Fruit fly (Drosophila melanogaster) whole organism, embryonic: ENCODE results near the gene dbr.

Experiments
- Bdp1 ChIP-seq: fragments of 200-800 bp; sonication (Bioruptor generic); optimal IDR thresholded peaks from 3 replicates; lab custom pipeline; 2016; ENCODE audit warnings: missing biosample characterization, missing genetic modification characterization
- Bgb ChIP-seq: fragments of 200-800 bp; sonication (Bioruptor generic); IDR thresholded peaks from 2 replicates; pipeline ENCODE4 v1.3.6; 2022; ENCODE audit warnings: missing biosample characterization, missing genetic modification characterization; ENCODE audit not compliant: partially characterized antibody
- Blimp-1 ChIP-seq: fragments of 200-800 bp; sonication (Bioruptor generic); optimal IDR thresholded peaks from 3 replicates; lab custom pipeline; 2018; ENCODE audit warnings: missing biosample characterization, missing genetic modification characterization, mild to moderate bottlenecking, moderate library complexity, missing genetic modification reagents
- CG11504 ChIP-seq: fragments of 200-800 bp; sonication (Bioruptor generic); optimal IDR thresholded peaks from 3 replicates; lab custom pipeline; 2019; ENCODE audit warnings: missing biosample characterization, mild to moderate bottlenecking, missing genetic modification characterization, moderate library complexity
- CG11560 ChIP-seq: fragments of 200-800 bp; sonication (Bioruptor generic); IDR thresholded peaks from 3 replicates; pipeline ENCODE4 v1.3.6; 2022; ENCODE audit warnings: missing biosample characterization, missing genetic modification characterization
- CG11695 ChIP-seq: fragments of 200-800 bp; sonication (Bioruptor generic); IDR thresholded peaks from 3 replicates; pipeline ENCODE4 v1.3.6; 2022; ENCODE audit warnings: missing biosample characterization, missing genetic modification characterization
- CG12071 ChIP-seq: fragments of 200-800 bp; sonication (Bioruptor generic); optimal IDR thresholded peaks from 3 replicates; lab custom pipeline; 2018; ENCODE audit warnings: missing biosample characterization, mild to moderate bottlenecking, missing genetic modification characterization
- CG12391 ChIP-seq: fragments of 200-800 bp; sonication (Bioruptor generic); optimal IDR thresholded peaks from 3 replicates; lab custom pipeline; 2018; ENCODE audit warnings: missing biosample characterization, mild to moderate bottlenecking, missing genetic modification characterization, moderate library complexity
- CG13775 ChIP-seq: fragments of 200-800 bp; sonication (Bioruptor generic); optimal IDR thresholded peaks from 3 replicates; lab custom pipeline; 2017; ENCODE audit warnings: missing biosample characterization, mild to moderate bottlenecking, missing genetic modification characterization
- CG14965 ChIP-seq: fragments of 200-800 bp; sonication (Bioruptor generic); optimal IDR thresholded peaks from 2 replicates; lab custom pipeline; 2016; ENCODE audit warnings: missing biosample characterization, missing genetic modification characterization, borderline replicate concordance
- CG15269 ChIP-seq: fragments of 200-800 bp; sonication (Bioruptor generic); optimal IDR thresholded peaks from 2 replicates; lab custom pipeline; 2018; ENCODE audit warnings: missing biosample characterization, mild to moderate bottlenecking, missing genetic modification characterization, moderate library complexity
- CG1603 ChIP-seq: fragments of 200-800 bp; sonication (Bioruptor generic); optimal IDR thresholded peaks from 2 replicates; lab custom pipeline; 2019; ENCODE audit warnings: missing biosample characterization, mild to moderate bottlenecking, missing genetic modification characterization, moderate library complexity
- CG17385 ChIP-seq: fragments of 200-800 bp; sonication (Bioruptor generic); optimal IDR thresholded peaks from 3 replicates; lab custom pipeline; 2018; ENCODE audit warnings: missing biosample characterization, mild to moderate bottlenecking, missing genetic modification characterization
- CG1792 ChIP-seq: fragments of 200-800 bp; sonication (Bioruptor generic); optimal IDR thresholded peaks from 2 replicates; lab custom pipeline; 2016; ENCODE audit warnings: missing biosample characterization, missing genetic modification characterization
- CG2116 ChIP-seq: fragments of 200-800 bp; sonication (Bioruptor generic); optimal IDR thresholded peaks from 3 replicates; lab custom pipeline; 2018; ENCODE audit warnings: missing biosample characterization, mild to moderate bottlenecking, missing genetic modification characterization
- CG2678 ChIP-seq: fragments of 200-800 bp; sonication (Bioruptor generic); optimal IDR thresholded peaks from 3 replicates; lab custom pipeline; 2019; ENCODE audit warnings: missing biosample characterization, mild to moderate bottlenecking, missing genetic modification characterization, moderate library complexity
- CG30020 ChIP-seq: fragments of 200-800 bp; optimal IDR thresholded peaks from 2 replicates; lab custom pipeline; 2019; ENCODE audit warnings: missing biosample characterization, mild to moderate bottlenecking, missing genetic modification characterization, moderate library complexity
- CG31441 ChIP-seq: fragments of 200-800 bp; sonication (Bioruptor generic); IDR thresholded peaks from 2 replicates; pipeline ENCODE4 v1.3.6; 2022; ENCODE audit warnings: missing biosample characterization, missing genetic modification characterization
- CG34422 ChIP-seq: fragments of 200-800 bp; sonication (Bioruptor generic); IDR thresholded peaks from 3 replicates; pipeline ENCODE4 v1.3.6; 2022; ENCODE audit warnings: missing biosample characterization, missing genetic modification characterization
- CG42726 ChIP-seq: fragments of 200-800 bp; sonication (Bioruptor generic); IDR thresholded peaks from 2 replicates; pipeline ENCODE4 v1.3.6; 2022; ENCODE audit warnings: missing biosample characterization, missing genetic modification characterization; ENCODE audit not compliant: partially characterized antibody
- CG4360 ChIP-seq: fragments of 200-800 bp; sonication (Bioruptor generic); IDR thresholded peaks from 2 replicates; pipeline ENCODE4 v1.3.6; 2022; ENCODE audit warnings: missing biosample characterization, missing genetic modification characterization
- CG4424 ChIP-seq: fragments of 200-800 bp; sonication (Bioruptor generic); optimal IDR thresholded peaks from 3 replicates; lab custom pipeline; 2016; ENCODE audit warnings: missing biosample characterization, missing genetic modification characterization
- CG6765 ChIP-seq: fragments of 200-800 bp; sonication (Bioruptor generic); optimal IDR thresholded peaks from 3 replicates; lab custom pipeline; 2017; ENCODE audit warnings: missing biosample characterization, mild to moderate bottlenecking, missing genetic modification characterization
- CG7357 ChIP-seq: fragments of 200-800 bp; sonication (Bioruptor generic); IDR thresholded peaks from 3 replicates; pipeline ENCODE4 v1.3.6; 2022; ENCODE audit warnings: missing biosample characterization, missing genetic modification characterization
- CG8388 ChIP-seq: fragments of 200-800 bp; sonication (Bioruptor generic); optimal IDR thresholded peaks from 2 replicates; lab custom pipeline; 2019; ENCODE audit warnings: missing biosample characterization, mild to moderate bottlenecking, missing genetic modification characterization, moderate library complexity
- CG8924 ChIP-seq: fragments of 200-800 bp; optimal IDR thresholded peaks from 3 replicates; lab custom pipeline; 2019; ENCODE audit warnings: missing biosample characterization, mild to moderate bottlenecking, missing genetic modification characterization, moderate library complexity
- Dbx ChIP-seq: fragments of 200-800 bp; sonication (Bioruptor generic); IDR thresholded peaks from 3 replicates; pipeline ENCODE4 v1.3.6; 2022; ENCODE audit warnings: missing biosample characterization, missing genetic modification characterization
- Drgx ChIP-seq: fragments of 200-800 bp; sonication (Bioruptor generic); IDR thresholded peaks from 2 replicates; pipeline ENCODE4 v1.3.6; 2022; ENCODE audit warnings: missing biosample characterization, missing genetic modification characterization
- Sox102F ChIP-seq: fragments of 200-800 bp; sonication (Bioruptor generic); optimal IDR thresholded peaks from 2 replicates; lab custom pipeline; 2018; ENCODE audit warnings: missing biosample characterization, mild to moderate bottlenecking, missing genetic modification characterization, moderate library complexity
- Spps ChIP-seq: fragments of 200-800 bp; sonication (Bioruptor generic); optimal IDR thresholded peaks from 2 replicates; lab custom pipeline; 2018; ENCODE audit warnings: missing biosample characterization, mild to moderate bottlenecking, missing genetic modification characterization
- ap ChIP-seq: fragments of 200-800 bp; sonication (Bioruptor generic); IDR thresholded peaks from 2 replicates; pipeline ENCODE4 v1.3.6; 2022; ENCODE audit warnings: missing biosample characterization, missing genetic modification characterization
- bsh ChIP-seq, 2 experiments: fragments of 200-800 bp; sonication (Bioruptor generic); optimal IDR thresholded peaks; 2 replicates each; lab custom pipeline; 2017 to 2018; ENCODE audit warnings: mild to moderate bottlenecking in 2 of 2, missing biosample characterization in 2 of 2, missing genetic modification characterization in 2 of 2, moderate library complexity in 1 of 2
- cad ChIP-seq: fragments of >200 bp; optimal IDR thresholded peaks from 2 replicates; lab custom pipeline; 2017; ENCODE audit warnings: missing biosample characterization, missing genetic modification characterization
- chinmo ChIP-seq: fragments of 200-800 bp; sonication (Bioruptor generic); IDR thresholded peaks from 4 replicates; pipeline ENCODE4 v1.3.6; 2022; ENCODE audit warnings: missing biosample characterization, missing genetic modification characterization; ENCODE audit not compliant: partially characterized antibody
- crp ChIP-seq, 2 experiments: fragments of 200-800 bp; sonication (Bioruptor generic); optimal IDR thresholded peaks; 2 replicates in 1 of 2; 3 replicates in 1 of 2; lab custom pipeline; 2017; ENCODE audit warnings: missing biosample characterization in 2 of 2, missing genetic modification characterization in 2 of 2, mild to moderate bottlenecking in 1 of 2, moderate library complexity in 1 of 2
- dm ChIP-seq: fragments of 200-800 bp; sonication (Bioruptor generic); optimal IDR thresholded peaks from 3 replicates; lab custom pipeline; 2016; ENCODE audit warnings: missing biosample characterization, missing genetic modification characterization
- ems ChIP-seq: fragments of 200-800 bp; sonication (Bioruptor generic); optimal IDR thresholded peaks from 3 replicates; lab custom pipeline; 2016; ENCODE audit warnings: missing biosample characterization, missing genetic modification characterization
- gfzf ChIP-seq: fragments of 200-800 bp; sonication (Bioruptor generic); optimal IDR thresholded peaks from 2 replicates; lab custom pipeline; 2016; ENCODE audit warnings: missing biosample characterization, mild to moderate bottlenecking, missing genetic modification characterization, moderate library complexity
- hb ChIP-seq: fragments of 200-800 bp; sonication (Bioruptor generic); IDR thresholded peaks from 3 replicates; pipeline ENCODE4 v1.3.6; 2022; ENCODE audit warnings: missing biosample characterization, missing genetic modification characterization; ENCODE audit not compliant: partially characterized antibody
- hbn ChIP-seq: fragments of 200-800 bp; sonication (Bioruptor generic); IDR thresholded peaks from 2 replicates; pipeline ENCODE4 v1.3.6; 2022; ENCODE audit warnings: missing biosample characterization, missing genetic modification characterization; ENCODE audit not compliant: partially characterized antibody
- lab ChIP-seq: fragments of 200-800 bp; sonication (Bioruptor generic); optimal IDR thresholded peaks from 3 replicates; lab custom pipeline; 2017; ENCODE audit warnings: missing biosample characterization, missing genetic modification characterization, mild to moderate bottlenecking, moderate library complexity, missing genetic modification reagents
- lola ChIP-seq, 3 experiments: fragments of >200 bp in 2 of 3; fragments of 200-800 bp in 1 of 3; sonication (Bioruptor generic) in 1 of 3; optimal IDR thresholded peaks; 2 replicates each; lab custom pipeline; 2017 to 2019; ENCODE audit warnings: missing biosample characterization in 3 of 3, missing genetic modification characterization in 3 of 3, mild to moderate bottlenecking in 1 of 3, moderate library complexity in 1 of 3
- nerfin-1 ChIP-seq: fragments of 200-800 bp; sonication (Bioruptor generic); optimal IDR thresholded peaks from 3 replicates; lab custom pipeline; 2019; ENCODE audit warnings: missing biosample characterization, mild to moderate bottlenecking, missing genetic modification characterization, moderate library complexity
- nerfin-2 ChIP-seq: fragments of 200-800 bp; sonication (Bioruptor generic); IDR thresholded peaks from 2 replicates; pipeline ENCODE4 v1.3.6; 2022; ENCODE audit warnings: missing biosample characterization, missing genetic modification characterization; ENCODE audit not compliant: partially characterized antibody
- otp ChIP-seq: fragments of 200-800 bp; sonication (Bioruptor generic); IDR thresholded peaks from 3 replicates; pipeline ENCODE4, ENCODE4 v1.3.6; 2022; ENCODE audit warnings: missing biosample characterization, missing genetic modification characterization
- slbo ChIP-seq: fragments of 200-800 bp; sonication (Bioruptor generic); IDR thresholded peaks from 2 replicates; pipeline ENCODE4 v1.3.6; 2022; ENCODE audit warnings: missing biosample characterization, missing genetic modification characterization
- sna ChIP-seq: fragments of 200-800 bp; sonication (Bioruptor generic); IDR thresholded peaks from 2 replicates; pipeline ENCODE4 v1.3.6; 2022; ENCODE audit warnings: missing biosample characterization, missing genetic modification characterization; ENCODE audit not compliant: partially characterized antibody
- sug ChIP-seq: fragments of 200-800 bp; optimal IDR thresholded peaks from 2 replicates; lab custom pipeline; 2019; ENCODE audit warnings: missing biosample characterization, mild to moderate bottlenecking, missing genetic modification characterization, moderate library complexity
- unc-4 ChIP-seq: fragments of 200-800 bp; sonication (Bioruptor generic); IDR thresholded peaks from 2 replicates; pipeline ENCODE4 v1.3.6; 2022; ENCODE audit warnings: missing biosample characterization, missing genetic modification characterization; ENCODE audit not compliant: partially characterized antibody

dbr gene

dm6 chr2L:117750-118149 is 51.5 kb downstream of the dbr start (continued):
- TF ChIP-seq nerfin-1 (tag; lab: Kevin White, UChicago) (no peak), CG42726 (no peak), Bdp1 (GFP tag; lab: Kevin White, UChicago) (peak; percentile 15), sna (GFP tag; lab: Robert Waterston, UW) (no peak), CG2116 (GFP tag; lab: Kevin White, UChicago) (no peak), ap (GFP tag; lab: Robert Waterston, UW) (no peak), Bgb (no peak), CG1603 (peak; percentile 14), CG7357 (no peak), cad (GFP tag; lab: Kevin White, UChicago) (no peak), CG11695 (GFP tag; lab: Robert Waterston, UW) (peak; percentile 51; the same call in 1 of the 3 replicates), CG15269 (tag; lab: Kevin White, UChicago) (peak; percentile 20), CG17385 (GFP tag; lab: Kevin White, UChicago) (peak; percentile 4), sug (no peak), lab (GFP tag; lab: Kevin White, UChicago) (peak; percentile 82), lola (GFP tag; optimal IDR thresholded peaks at IDR 0.05; lab: Kevin White, UChicago) (no peak), Blimp-1 (GFP tag; lab: Kevin White, UChicago) (no peak), dm (no peak), nerfin-2 (GFP tag; lab: Robert Waterston, UW) (no peak), otp (GFP tag; lab: Robert Waterston, UW) (no peak), CG34422 (no peak), CG8924 (tag; lab: Kevin White, UChicago) (no peak), CG8388 (no peak), crp (GFP tag; optimal IDR thresholded peaks at IDR 0.05; lab: Kevin White, UChicago) (no peak), CG2678 (tag; lab: Kevin White, UChicago) (peak; percentile 58), Sox102F (GFP tag; lab: Kevin White, UChicago) (no peak), hbn (GFP tag; lab: Robert Waterston, UW) (no peak), chinmo (GFP tag; lab: Robert Waterston, UW) (no peak), Dbx (GFP tag; lab: Robert Waterston, UW) (0 out of 3 replicates have a peak, but pooled peaks have one; percentile 41), CG30020 (tag; lab: Kevin White, UChicago) (no peak), Spps (tag; lab: Kevin White, UChicago) (no peak), unc-4 (GFP tag; lab: Robert Waterston, UW) (no peak), CG14965 (GFP tag; lab: Kevin White, UChicago) (no peak), CG11504 (tag; lab: Kevin White, UChicago) (no peak), CG31441 (GFP tag; lab: Robert Waterston, UW) (no peak), hb (no peak), CG4360 (no peak), Drgx (GFP tag; lab: Robert Waterston, UW) (no peak), CG6765 (GFP tag; lab: Kevin White, UChicago) (peak; percentile 31), CG11560 (tag; lab: Robert Waterston, UW) (no peak), ems (GFP tag; lab: Kevin White, UChicago) (no peak), slbo (GFP tag; lab: Robert Waterston, UW) (no peak), CG1792 (peak; percentile 11), CG4424 (GFP tag; lab: Kevin White, UChicago) (no peak), CG12071 (GFP tag; lab: Kevin White, UChicago) (peak; percentile 67), bsh (GFP tag; optimal IDR thresholded peaks at IDR 0.05; lab: Kevin White, UChicago) (peak in 1 of 2 experiments; percentile 33), gfzf (GFP tag; lab: Kevin White, UChicago) (no peak), CG12391 (tag; lab: Kevin White, UChicago) (no peak), CG13775 (GFP tag; lab: Kevin White, UChicago) (no peak)
